Fruit fly (Drosophila melanogaster): ENCODE data around the gene Mtch.

DNA sequence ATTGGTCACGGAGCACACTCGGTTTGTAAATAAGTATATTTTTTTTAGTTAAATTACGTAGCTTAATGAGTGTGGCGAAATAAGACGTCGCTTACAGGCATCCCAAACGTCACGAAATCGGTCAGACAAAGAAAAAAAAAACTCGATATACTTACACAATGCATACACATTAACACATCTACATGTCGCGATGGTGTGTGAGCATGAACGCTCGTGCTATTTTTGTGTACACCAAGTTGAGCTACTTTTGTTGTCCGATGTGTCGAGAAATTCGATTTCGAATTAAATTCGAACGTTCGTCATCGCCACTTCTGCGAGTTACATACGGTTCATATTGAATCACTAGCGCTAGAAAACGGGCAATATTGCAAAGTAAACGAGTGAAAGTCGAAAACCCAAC, 40.7 kb downstream of the Mtch start:
- no peak for TF ChIP-seq CTCF (optimal IDR thresholded peaks at IDR 0.05)
- no peak for TF ChIP-seq CG8478 (optimal IDR thresholded peaks at IDR 0.05)
